Worm (Caenorhabditis elegans) whole organism, L4 larva: ENCODE data around the gene F40G9.19.

Source experiments
- F37D6.2 ChIP-seq: sonication (generic microtip); optimal IDR thresholded peaks from 2 replicates; lab custom pipeline; 2016; ENCODE audit warnings: mild to moderate bottlenecking, missing genetic modification characterization, missing compliant biosample characterization
- ceh-82 ChIP-seq: sonication (generic microtip); optimal IDR thresholded peaks from 2 replicates; lab custom pipeline; 2017; ENCODE audit warnings: missing biosample characterization, missing genetic modification characterization
- madf-9 ChIP-seq: fragments of 200-800 bp; sonication (Bioruptor generic); conservative IDR thresholded peaks from 2 replicates; pipeline ENCODE4 v1.3.6; 2022; ENCODE audit warnings: missing genetic modification reagents, missing genetic modification characterization, missing compliant biosample characterization
- php-3 ChIP-seq: fragments of 200-800 bp; sonication (Bioruptor generic); IDR thresholded peaks from 2 replicates; pipeline ENCODE4 v1.3.6; 2022; ENCODE audit warnings: missing genetic modification reagents, missing genetic modification characterization, missing compliant biosample characterization

ce11 chrIII:140904-141303, 32.7 kb upstream of the F40G9.19 start, which contains the start of gene fbxb-81:
- TF ChIP-seq F37D6.2 (tag; lab: Kevin White, UChicago) = no peak
- TF ChIP-seq php-3 = no peak
- TF ChIP-seq ceh-82 (tag; lab: Kevin White, UChicago) = no peak
- no peak for TF ChIP-seq madf-9 (GFP tag; lab: Robert Waterston, UW)
